Fruit fly (Drosophila melanogaster) whole organism, prepupa: ENCODE measurements around the gene CG18787.

Experiments
- CG11294 ChIP-seq: fragments of 200-800 bp; sonication (Bioruptor generic); IDR thresholded peaks from 2 replicates; pipeline ENCODE4 v1.3.6; 2022; ENCODE audit warnings: missing biosample characterization, missing genetic modification characterization
- CG11902 ChIP-seq: fragments of 200-800 bp; sonication (Bioruptor generic); optimal IDR thresholded peaks from 3 replicates; lab custom pipeline; 2016; ENCODE audit warnings: missing biosample characterization, missing genetic modification characterization
- CG8319 ChIP-seq: fragments of 200-800 bp; sonication (Bioruptor generic); optimal IDR thresholded peaks from 3 replicates; lab custom pipeline; 2016; ENCODE audit warnings: missing biosample characterization, missing genetic modification characterization
- Gug ChIP-seq: fragments of 200-800 bp; sonication (Bioruptor generic); IDR thresholded peaks from 2 replicates; pipeline ENCODE4 v1.3.6; 2022; ENCODE audit warnings: missing biosample characterization, missing genetic modification characterization
- Met ChIP-seq: fragments of 200-800 bp; sonication (Bioruptor generic); optimal IDR thresholded peaks from 3 replicates; lab custom pipeline; 2016; ENCODE audit warnings: missing biosample characterization, missing genetic modification characterization
- Sox102F ChIP-seq: fragments of 200-800 bp; sonication (Bioruptor generic); optimal IDR thresholded peaks from 2 replicates; lab custom pipeline; 2016; ENCODE audit warnings: missing biosample characterization, mild to moderate bottlenecking, missing genetic modification characterization
- acj6 ChIP-seq: fragments of 200-800 bp; sonication (Bioruptor generic); optimal IDR thresholded peaks from 3 replicates; lab custom pipeline; 2016; ENCODE audit warnings: missing biosample characterization, missing genetic modification characterization
- fd85E ChIP-seq: fragments of 200-800 bp; sonication (Bioruptor generic); optimal IDR thresholded peaks from 3 replicates; lab custom pipeline; 2016; ENCODE audit warnings: missing biosample characterization, missing genetic modification characterization
- lz ChIP-seq: fragments of 200-800 bp; sonication (Bioruptor generic); optimal IDR thresholded peaks from 3 replicates; lab custom pipeline; 2016; ENCODE audit warnings: missing biosample characterization, missing genetic modification characterization
- pdm3 ChIP-seq: fragments of 200-800 bp; sonication (Bioruptor generic); optimal IDR thresholded peaks from 3 replicates; lab custom pipeline; 2016; ENCODE audit warnings: missing biosample characterization, missing genetic modification characterization
- spab ChIP-seq: fragments of 200-800 bp; sonication (Bioruptor generic); optimal IDR thresholded peaks from 2 replicates; lab custom pipeline; 2017; ENCODE audit warnings: missing biosample characterization, mild to moderate bottlenecking, missing genetic modification characterization, missing genetic modification reagents
- svp ChIP-seq: fragments of 200-800 bp; sonication (Bioruptor generic); peaks from one replicate; lab custom pipeline; 2016; ENCODE audit warnings: missing biosample characterization, missing genetic modification characterization
- topi ChIP-seq: fragments of 200-800 bp; sonication (Bioruptor generic); optimal IDR thresholded peaks from 3 replicates; lab custom pipeline; 2016; ENCODE audit warnings: missing biosample characterization, missing genetic modification characterization

- TF ChIP-seq fd85E (GFP tag; lab: Kevin White, UChicago) = no peak
- TF ChIP-seq Sox102F (GFP tag; lab: Kevin White, UChicago) = no peak
- TF ChIP-seq topi (GFP tag; lab: Kevin White, UChicago) = no peak
- TF ChIP-seq Met (GFP tag; lab: Kevin White, UChicago) = no peak
- TF ChIP-seq Gug (GFP tag; lab: Robert Waterston, UW) = no peak
- no peak for TF ChIP-seq lz (GFP tag; lab: Kevin White, UChicago)
- TF ChIP-seq CG11294 = no peak
- TF ChIP-seq CG8319 = no peak
- TF ChIP-seq spab (GFP tag; lab: Kevin White, UChicago) = no peak
- TF ChIP-seq pdm3 = no peak
- no peak for TF ChIP-seq svp (GFP tag; lab: Kevin White, UChicago)
- no peak for TF ChIP-seq CG11902 (GFP tag; lab: Kevin White, UChicago)
- no peak for TF ChIP-seq acj6
Measured at dm6 chr2L:11970343-11970742, 28.8 kb downstream of the CG18787 start.
